Worm (Caenorhabditis elegans) whole organism, L1 larva: ENCODE data around the gene F40G9.5.

Source experiments
- C16A3.4 ChIP-seq: fragments of 150-350 bp; optimal IDR thresholded peaks from 2 replicates; lab custom pipeline; 2014; ENCODE audit warnings: missing biosample characterization, missing genetic modification characterization
- F16B12.6 ChIP-seq: fragments of 150-350 bp; optimal IDR thresholded peaks from 2 replicates; lab custom pipeline; 2014; ENCODE audit warnings: missing biosample characterization, missing genetic modification characterization
- Y116A8C.19 ChIP-seq: sonication (generic microtip); optimal IDR thresholded peaks from 2 replicates; lab custom pipeline; 2016; ENCODE audit warnings: missing compliant biosample characterization, missing genetic modification characterization, borderline replicate concordance
- alr-1 ChIP-seq: fragments of 200-800 bp; sonication (Bioruptor generic); optimal IDR thresholded peaks from 2 replicates; lab custom pipeline; 2018; ENCODE audit warnings: borderline replicate concordance, mild to moderate bottlenecking, missing genetic modification characterization, missing compliant biosample characterization
- aly-2 ChIP-seq: fragments of 150-350 bp; optimal IDR thresholded peaks from 2 replicates; lab custom pipeline; 2014; ENCODE audit warnings: missing biosample characterization, missing genetic modification characterization
- ama-1 ChIP-seq: fragments of 150-350 bp; optimal IDR thresholded peaks from 2 replicates; lab custom pipeline; 2014
- blmp-1 ChIP-seq: fragments of 150-350 bp; optimal IDR thresholded peaks from 2 replicates; lab custom pipeline; 2014; ENCODE audit warnings: missing biosample characterization, missing genetic modification characterization
- ceh-63 ChIP-seq: fragments of 200-800 bp; sonication (Bioruptor generic); optimal IDR thresholded peaks from 2 replicates; lab custom pipeline; 2018; ENCODE audit warnings: mild to moderate bottlenecking, missing genetic modification characterization, missing compliant biosample characterization
- ceh-8 ChIP-seq: fragments of 200-800 bp; sonication (Bioruptor generic); optimal IDR thresholded peaks from 2 replicates; lab custom pipeline; 2018; ENCODE audit warnings: mild to moderate bottlenecking, missing genetic modification characterization, moderate library complexity, missing compliant biosample characterization
- ceh-82 ChIP-seq, 3 experiments: fragments of 150-350 bp in 1 of 3; sonication (generic microtip) in 2 of 3; optimal IDR thresholded peaks; 2 replicates each; lab custom pipeline; 2014 to 2017; ENCODE audit warnings: missing biosample characterization in 3 of 3, missing genetic modification characterization in 3 of 3
- ces-1 ChIP-seq: fragments of 150-350 bp; optimal IDR thresholded peaks from 2 replicates; lab custom pipeline; 2014; ENCODE audit warnings: missing biosample characterization, missing genetic modification reagents, missing genetic modification characterization
- dsc-1 ChIP-seq: sonication (generic microtip); optimal IDR thresholded peaks from 2 replicates; lab custom pipeline; 2016; ENCODE audit warnings: mild to moderate bottlenecking, missing genetic modification characterization, missing compliant biosample characterization
- efl-1 ChIP-seq, 4 experiments: fragments of 150-350 bp; optimal IDR thresholded peaks in 3 of 4; peaks in 1 of 4; 1 replicate in 1 of 4; 2 replicates in 3 of 4; lab custom pipeline; 2014; ENCODE audit warnings: missing biosample characterization in 2 of 4, missing genetic modification characterization in 2 of 4, missing genetic modification reagents in 2 of 4
- efl-3 ChIP-seq: fragments of 200-800 bp; sonication (Bioruptor generic); optimal IDR thresholded peaks from 2 replicates; lab custom pipeline; 2018; ENCODE audit warnings: mild to moderate bottlenecking, missing genetic modification characterization, missing compliant biosample characterization
- egl-13 ChIP-seq: sonication (generic microtip); optimal IDR thresholded peaks from 2 replicates; lab custom pipeline; 2016; ENCODE audit warnings: missing genotype, missing genetic modification reagents, missing genetic modification characterization, missing compliant biosample characterization
- elt-2 ChIP-seq: sonication (generic microtip); optimal IDR thresholded peaks from 2 replicates; lab custom pipeline; 2016; ENCODE audit warnings: missing genetic modification characterization, mild to moderate bottlenecking, inconsistent platforms, missing compliant biosample characterization, missing genetic modification reagents
- fkh-10 ChIP-seq: sonication (generic microtip); optimal IDR thresholded peaks from 2 replicates; lab custom pipeline; 2017; ENCODE audit warnings: missing biosample characterization, missing genetic modification reagents, missing genetic modification characterization
- fkh-4 ChIP-seq: sonication (generic microtip); optimal IDR thresholded peaks from 2 replicates; lab custom pipeline; 2016; ENCODE audit warnings: missing compliant biosample characterization, missing genetic modification characterization, borderline replicate concordance
- fkh-8 ChIP-seq: sonication (generic microtip); optimal IDR thresholded peaks from 2 replicates; lab custom pipeline; 2016; ENCODE audit warnings: mild to moderate bottlenecking, missing genetic modification characterization, missing compliant biosample characterization
- fos-1 ChIP-seq: fragments of 150-350 bp; optimal IDR thresholded peaks from 2 replicates; lab custom pipeline; 2014; ENCODE audit warnings: missing biosample characterization, missing genetic modification characterization
- grh-1 ChIP-seq: fragments of 200-800 bp; sonication (Bioruptor generic); IDR thresholded peaks from 2 replicates; pipeline ENCODE4 v1.3.6; 2022; ENCODE audit warnings: missing genetic modification reagents, missing genetic modification characterization, missing compliant biosample characterization
- hlh-17 ChIP-seq: fragments of 200-800 bp; sonication (Bioruptor generic); optimal IDR thresholded peaks from 2 replicates; lab custom pipeline; 2018; ENCODE audit warnings: missing genetic modification characterization, mild to moderate bottlenecking, missing compliant biosample characterization, moderate library complexity, borderline replicate concordance
- hpl-2 ChIP-seq: fragments of 150-350 bp; optimal IDR thresholded peaks from 2 replicates; lab custom pipeline; 2014; ENCODE audit warnings: missing biosample characterization, missing genetic modification reagents, missing genetic modification characterization
- isw-1 ChIP-seq: fragments of 200-800 bp; sonication (Bioruptor generic); IDR thresholded peaks from 2 replicates; pipeline ENCODE4 v1.3.6; 2022; ENCODE audit warnings: missing genetic modification characterization, missing compliant biosample characterization
- lin-13 ChIP-seq: fragments of 150-350 bp; optimal IDR thresholded peaks from 2 replicates; lab custom pipeline; 2014; ENCODE audit warnings: missing biosample characterization, missing genetic modification reagents, missing genetic modification characterization
- lin-14 ChIP-seq: fragments of 200-800 bp; sonication (Bioruptor generic); optimal IDR thresholded peaks from 2 replicates; lab custom pipeline; 2018; ENCODE audit warnings: mild to moderate bottlenecking, missing genetic modification characterization, moderate library complexity, missing compliant biosample characterization
- lin-15B ChIP-seq: fragments of 150-350 bp; sonication (generic microtip); optimal IDR thresholded peaks from 3 replicates; lab custom pipeline; 2014; ENCODE audit warnings: missing biosample characterization, missing genetic modification characterization
- mef-2 ChIP-seq: fragments of 150-350 bp; optimal IDR thresholded peaks from 2 replicates; lab custom pipeline; 2014; ENCODE audit warnings: missing biosample characterization, missing genetic modification characterization
- nhr-12 ChIP-seq: sonication (generic microtip); optimal IDR thresholded peaks from 2 replicates; lab custom pipeline; 2017; ENCODE audit warnings: missing biosample characterization, missing genetic modification characterization
- nhr-28 ChIP-seq: fragments of 150-350 bp; optimal IDR thresholded peaks from 2 replicates; lab custom pipeline; 2014; ENCODE audit warnings: missing biosample characterization, missing genetic modification characterization
- nhr-47 ChIP-seq: sonication (generic microtip); optimal IDR thresholded peaks from 2 replicates; lab custom pipeline; 2016; ENCODE audit warnings: mild to moderate bottlenecking, missing genetic modification characterization, moderate library complexity, missing compliant biosample characterization
- nhr-84 ChIP-seq: sonication (generic microtip); optimal IDR thresholded peaks from 2 replicates; lab custom pipeline; 2017; ENCODE audit warnings: missing biosample characterization, missing genetic modification characterization
- nhr-90 ChIP-seq: sonication (generic microtip); optimal IDR thresholded peaks from 2 replicates; lab custom pipeline; 2016; ENCODE audit warnings: mild to moderate bottlenecking, missing genetic modification characterization, missing compliant biosample characterization; ENCODE audit not compliant: poor library complexity
- pag-3 ChIP-seq: sonication (generic microtip); optimal IDR thresholded peaks from 2 replicates; lab custom pipeline; 2017; ENCODE audit warnings: missing genetic modification characterization, mild to moderate bottlenecking, missing compliant biosample characterization, antibody characterized with exemption, borderline replicate concordance; ENCODE audit not compliant: insufficient read depth
- snu-23 ChIP-seq: sonication (generic microtip); optimal IDR thresholded peaks from 2 replicates; lab custom pipeline; 2016; ENCODE audit warnings: missing genetic modification characterization, missing compliant biosample characterization
- sptf-1 ChIP-seq: fragments of 150-350 bp; optimal IDR thresholded peaks from 2 replicates; lab custom pipeline; 2014; ENCODE audit warnings: missing biosample characterization, missing genetic modification characterization
- tbx-2 ChIP-seq: sonication (generic microtip); optimal IDR thresholded peaks from 2 replicates; lab custom pipeline; 2016; ENCODE audit warnings: missing genetic modification characterization, missing compliant biosample characterization
- tlp-1 ChIP-seq: fragments of 150-350 bp; optimal IDR thresholded peaks from 2 replicates; lab custom pipeline; 2014; ENCODE audit warnings: missing biosample characterization, missing genetic modification characterization
- unc-98 ChIP-seq: fragments of 200-800 bp; sonication (Bioruptor generic); IDR thresholded peaks from 2 replicates; pipeline ENCODE4 v1.3.6; 2022; ENCODE audit warnings: missing genetic modification characterization, missing compliant biosample characterization
- vab-15 ChIP-seq: sonication (generic microtip); optimal IDR thresholded peaks from 2 replicates; lab custom pipeline; 2017; ENCODE audit warnings: missing genotype, mild to moderate bottlenecking, missing genetic modification characterization, missing compliant biosample characterization
- zag-1 ChIP-seq: fragments of 150-350 bp; optimal IDR thresholded peaks from 2 replicates; lab custom pipeline; 2014; ENCODE audit warnings: missing biosample characterization, missing genetic modification characterization

F40G9.5 gene

ce11 chrIII:208793-209694 lies 28.0 kb downstream of the F40G9.5 start:
- TF ChIP-seq hlh-17 (GFP tag; lab: Kevin White, UChicago) (no peak), fkh-10 (GFP tag; lab: Kevin White, UChicago) (peak; percentile 59)

ce11 chrIII:209695-210091 lies 28.6 kb downstream of the F40G9.5 start, which contains the start of gene klp-20:
Gene klp-20 (plus strand): TSS chrIII:209992.
- TF ChIP-seq Y116A8C.19 (tag; lab: Kevin White, UChicago) (no peak), aly-2 (no peak), lin-15B (tag; lab: Kevin White, UChicago) (no peak), unc-98 (no peak), lin-14 (GFP tag; lab: Kevin White, UChicago) (no peak), tbx-2 (tag; lab: Kevin White, UChicago) (no peak), fkh-4 (tag; lab: Kevin White, UChicago) (no peak), hlh-17 (GFP tag; lab: Kevin White, UChicago) (no peak), nhr-28 (tag; lab: Kevin White, UChicago) (no peak), ama-1 (lab: Kevin White, UChicago) (no peak), C16A3.4 (tag; lab: Kevin White, UChicago) (no peak), ceh-63 (no peak), hpl-2 (no peak), nhr-47 (no peak), pag-3 (no peak), ceh-8 (GFP tag; lab: Kevin White, UChicago) (no peak), nhr-12 (tag; lab: Kevin White, UChicago) (no peak), F16B12.6 (tag; lab: Kevin White, UChicago) (no peak), grh-1 (no peak), blmp-1 (tag; lab: Kevin White, UChicago) (no peak)
- TF ChIP-seq, all 84 proteins: peak for 0

ce11 chrIII:211387-211786 lies 30.3 kb downstream of the F40G9.5 start:
- TF ChIP-seq lin-14 (GFP tag; lab: Kevin White, UChicago) (peak; percentile 31), fkh-10 (GFP tag; lab: Kevin White, UChicago) (peak; percentile 46), alr-1 (tag; lab: Kevin White, UChicago) (no peak)

- TF ChIP-seq dsc-1 (tag; lab: Kevin White, UChicago) (no peak), fos-1 (tag; lab: Kevin White, UChicago) (no peak), fkh-4 (tag; lab: Kevin White, UChicago) (no peak), hpl-2 (no peak), lin-13 (GFP tag; lab: Kevin White, UChicago) (no peak), nhr-84 (no peak), ces-1 (GFP tag; lab: Kevin White, UChicago) (no peak), nhr-90 (tag; lab: Kevin White, UChicago) (no peak), fkh-10 (GFP tag; lab: Kevin White, UChicago) (no peak), isw-1 (no peak), elt-2 (tag; lab: Kevin White, UChicago) (no peak), nhr-12 (tag; lab: Kevin White, UChicago) (no peak), sptf-1 (tag; lab: Kevin White, UChicago) (no peak), vab-15 (tag; lab: Kevin White, UChicago) (no peak), tlp-1 (no peak), pag-3 (no peak), mef-2 (tag; lab: Kevin White, UChicago) (no peak), snu-23 (GFP tag; lab: Kevin White, UChicago) (peak; percentile 5), ceh-82 (tag; optimal IDR thresholded peaks at IDR 0.05; lab: Kevin White, UChicago) (peak in 1 of 3 experiments; percentile 32), efl-1 (optimal IDR thresholded peaks at IDR 0.05; lab: Kevin White, UChicago) (peak; percentile 15 to 26), efl-1 (GFP tag; optimal IDR thresholded peaks at IDR 0.05 in 1 of 2; lab: Kevin White, UChicago) (no peak), zag-1 (tag; lab: Kevin White, UChicago) (no peak), efl-3 (no peak), egl-13 (tag; lab: Kevin White, UChicago) (no peak), ceh-8 (GFP tag; lab: Kevin White, UChicago) (no peak), fkh-8 (tag; lab: Kevin White, UChicago) (peak; percentile 43), F16B12.6 (tag; lab: Kevin White, UChicago) (no peak)
Measured at ce11 chrIII:220368-220767, 39.3 kb downstream of the F40G9.5 start.
